Fruit fly (Drosophila melanogaster): ENCODE measurements around the gene nkd.
A peak's percentile ranks its signal among the peaks of the same experiment; 100 is the strongest.

nkd gene

dm6 chr3L:19015454-19016054 is 29.7 kb downstream of the nkd start:
- TF ChIP-seq CG34367 (tag; optimal IDR thresholded peaks at IDR 0.05) (no peak), CG17806 (tag; optimal IDR thresholded peaks at IDR 0.05) (no peak), CG15710 (tag; optimal IDR thresholded peaks at IDR 0.05) (no peak), gl (tag; optimal IDR thresholded peaks at IDR 0.05) (no peak)

- TF ChIP-seq CG32121 (GFP tag; IDR thresholded peaks at IDR 0.05) (no peak), CG8159 (tag; optimal IDR thresholded peaks at IDR 0.05) (no peak), CG12605 (GFP tag; IDR thresholded peaks at IDR 0.05) (no peak)
Measured at dm6 chr3L:19014802-19015201, 30.4 kb downstream of the nkd start.

DNA sequence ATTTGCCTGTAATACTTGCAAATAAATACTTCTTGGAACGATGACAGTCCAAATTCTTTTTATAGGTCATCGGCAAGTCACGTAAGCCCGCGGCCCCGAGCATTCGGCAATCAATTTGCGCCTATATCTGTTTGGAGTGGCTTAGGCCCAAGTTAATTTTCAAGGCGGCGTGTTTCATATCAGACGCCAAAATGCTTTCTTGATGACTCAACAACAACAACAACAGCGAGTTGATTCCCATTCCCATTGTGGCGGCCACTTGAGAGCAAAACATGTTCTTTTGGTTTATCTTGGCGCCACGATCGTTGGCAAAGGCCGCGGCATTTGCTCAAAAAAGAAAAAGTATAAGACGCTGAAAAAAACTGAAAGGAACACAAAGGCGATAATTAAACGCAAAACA is 31.2 kb downstream of the nkd start:
- TF ChIP-seq Snoo (tag; optimal IDR thresholded peaks at IDR 0.05): no peak
- no peak for TF ChIP-seq CG17806 (tag; optimal IDR thresholded peaks at IDR 0.05)
- TF ChIP-seq Ets98B (GFP tag; IDR thresholded peaks at IDR 0.05): no peak
- no peak for TF ChIP-seq CG8301 (tag; optimal IDR thresholded peaks at IDR 0.05)
- no peak for TF ChIP-seq CG14655 (GFP tag; optimal IDR thresholded peaks at IDR 0.05)
- no peak for TF ChIP-seq CG15710 (tag; optimal IDR thresholded peaks at IDR 0.05)
- TF ChIP-seq CG9948 (tag; optimal IDR thresholded peaks at IDR 0.05): no peak
- no peak for TF ChIP-seq D1 (tag; optimal IDR thresholded peaks at IDR 0.05)
- no peak for TF ChIP-seq rn (GFP tag; IDR thresholded peaks at IDR 0.05)
- no peak for TF ChIP-seq CG8159 (tag; optimal IDR thresholded peaks at IDR 0.05)
- no peak for TF ChIP-seq CG10348 (GFP tag; IDR thresholded peaks at IDR 0.05)
- TF ChIP-seq Pif1B (GFP tag; optimal IDR thresholded peaks at IDR 0.05): no peak
- TF ChIP-seq Pif1A (GFP tag; optimal IDR thresholded peaks at IDR 0.05): no peak
- TF ChIP-seq CG4496 (GFP tag; IDR thresholded peaks at IDR 0.05): no peak
- no peak for TF ChIP-seq CG13204 (GFP tag; optimal IDR thresholded peaks at IDR 0.05)
- no peak; the same call in 1 of the 2 replicates for TF ChIP-seq CG12605 (GFP tag; IDR thresholded peaks at IDR 0.05)
- TF ChIP-seq fd96Ca (GFP tag; IDR thresholded peaks at IDR 0.05): no peak
- no peak for TF ChIP-seq gl (tag; optimal IDR thresholded peaks at IDR 0.05)

DNA sequence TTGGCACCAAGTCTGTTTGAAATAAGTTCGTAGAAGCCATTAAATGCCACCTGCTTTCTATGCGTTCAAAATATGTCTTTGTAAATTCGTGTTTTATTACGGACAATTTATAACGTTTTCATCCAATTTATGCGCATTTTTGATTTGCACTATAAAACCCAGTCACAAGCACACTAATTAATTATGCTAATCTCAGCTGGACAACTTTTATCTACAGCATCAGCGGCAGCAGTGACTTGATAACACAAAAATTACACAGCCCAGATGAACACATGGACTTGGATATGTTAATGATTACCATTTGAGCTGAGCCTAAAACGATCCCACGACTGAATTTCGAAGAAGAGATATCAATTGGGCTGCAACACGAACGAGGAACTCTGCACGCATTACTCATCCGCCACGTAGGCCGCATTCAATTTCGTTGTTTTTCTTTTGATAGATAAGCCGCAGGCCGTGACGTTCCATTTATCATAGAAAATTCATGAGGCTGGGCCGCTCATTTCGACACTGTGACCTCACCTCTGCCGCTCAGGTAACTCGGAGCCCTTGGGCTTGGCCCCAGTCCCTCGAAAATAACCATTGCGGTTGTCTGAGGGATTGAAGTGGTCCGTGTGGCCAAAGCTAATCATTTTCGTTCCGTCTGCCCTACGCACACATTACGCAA is 32.0 kb downstream of the nkd start:
- no peak for TF ChIP-seq CG32121 (GFP tag; IDR thresholded peaks at IDR 0.05)

dm6 chr3L:19011174-19011573 is 34.1 kb downstream of the nkd start:
- peak; percentile 40 for TF ChIP-seq CG8159 (tag; optimal IDR thresholded peaks at IDR 0.05)
- TF ChIP-seq CG10348 (GFP tag; IDR thresholded peaks at IDR 0.05): no peak
- TF ChIP-seq Pif1B (GFP tag; optimal IDR thresholded peaks at IDR 0.05): peak; percentile 9
- no peak for TF ChIP-seq rn (GFP tag; IDR thresholded peaks at IDR 0.05)
- TF ChIP-seq Pif1A (GFP tag; optimal IDR thresholded peaks at IDR 0.05): peak; percentile 46
- peak; percentile 4 for TF ChIP-seq CG15710 (tag; optimal IDR thresholded peaks at IDR 0.05)
- peak; percentile 54 for TF ChIP-seq CG8301 (tag; optimal IDR thresholded peaks at IDR 0.05)
- no peak; the same call in 1 of the 2 replicates for TF ChIP-seq CG32121 (GFP tag; IDR thresholded peaks at IDR 0.05)
- peak; percentile 13 for TF ChIP-seq CG17806 (tag; optimal IDR thresholded peaks at IDR 0.05)
- TF ChIP-seq CG4496 (GFP tag; IDR thresholded peaks at IDR 0.05): peak; percentile 58; the same call in 2 of the 3 replicates
- peak; percentile 73 for TF ChIP-seq Ets98B (GFP tag; IDR thresholded peaks at IDR 0.05)
- TF ChIP-seq CG14655 (GFP tag; optimal IDR thresholded peaks at IDR 0.05): peak; percentile 47

- TF ChIP-seq CG34367 (tag; optimal IDR thresholded peaks at IDR 0.05): no peak
Measured at dm6 chr3L:19005396-19005795, 39.9 kb downstream of the nkd start.

dm6 chr3L:19004120-19004519 is 41.1 kb downstream of the nkd start:
- TF ChIP-seq CG10348 (GFP tag; IDR thresholded peaks at IDR 0.05) (no peak), CG4496 (GFP tag; IDR thresholded peaks at IDR 0.05) (no peak), CG15710 (tag; optimal IDR thresholded peaks at IDR 0.05) (no peak), gl (tag; optimal IDR thresholded peaks at IDR 0.05) (no peak), CG17806 (tag; optimal IDR thresholded peaks at IDR 0.05) (no peak), fd96Ca (GFP tag; IDR thresholded peaks at IDR 0.05) (no peak), CG32121 (GFP tag; IDR thresholded peaks at IDR 0.05) (no peak), EcR (GFP tag; optimal IDR thresholded peaks at IDR 0.05) (no peak), Ets98B (GFP tag; IDR thresholded peaks at IDR 0.05) (no peak)

- TF ChIP-seq Pif1A (GFP tag; optimal IDR thresholded peaks at IDR 0.05): no peak
- TF ChIP-seq CG10348 (GFP tag; IDR thresholded peaks at IDR 0.05): no peak
- no peak for TF ChIP-seq CG17806 (tag; optimal IDR thresholded peaks at IDR 0.05)
Measured at dm6 chr3L:19003220-19003619, 42.0 kb downstream of the nkd start, which contains the start of gene SmydA-2. Gene SmydA-2, minus strand, starts transcription at chr3L:19003252.
